Worm (Caenorhabditis elegans): ENCODE data around the gene dgk-2.

DNA sequence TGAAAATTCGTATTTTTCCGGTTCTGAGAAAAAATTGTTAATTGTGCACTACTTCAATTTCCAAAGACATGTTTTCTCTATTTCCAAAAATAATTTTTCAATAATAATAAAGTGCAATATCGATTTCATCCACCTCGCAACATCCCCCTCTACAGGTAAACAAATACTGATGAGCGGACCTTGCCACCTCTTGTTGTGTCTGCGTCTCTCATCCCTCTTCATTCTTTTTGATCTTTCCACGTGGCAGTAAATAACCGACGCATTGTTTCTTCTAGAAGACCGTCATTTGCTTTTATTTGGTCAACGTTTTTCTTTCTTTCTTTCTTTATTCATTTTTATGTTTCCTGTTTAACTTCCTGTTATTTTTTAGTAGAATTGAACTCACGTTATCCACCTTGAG is 929 bp downstream of the dgk-2 start:
- TF ChIP-seq zag-1 (tag; optimal IDR thresholded peaks at IDR 0.05) (no peak), egl-27 (tag; optimal IDR thresholded peaks at IDR 0.05) (no peak), ztf-11 (tag; optimal IDR thresholded peaks at IDR 0.05) (no peak), aly-2 (tag; optimal IDR thresholded peaks at IDR 0.05) (no peak), nfya-1 (tag; optimal IDR thresholded peaks at IDR 0.05; ENCODE audit: insufficient read depth) (no peak)
